Worm (Caenorhabditis elegans) whole organism, late embryonic: ENCODE data around the gene gsp-1.

ENCODE experiments used
- ceh-31 ChIP-seq: sonication (generic microtip); optimal IDR thresholded peaks from 2 replicates; lab custom pipeline; 2016; ENCODE audit warnings: missing genetic modification characterization, missing compliant biosample characterization
- pat-9 ChIP-seq: fragments of 200-800 bp; sonication (Bioruptor generic); optimal IDR thresholded peaks from 2 replicates; lab custom pipeline; 2018; ENCODE audit warnings: mild to moderate bottlenecking, missing genetic modification characterization, moderate library complexity, missing compliant biosample characterization
- unc-55 ChIP-seq: sonication (generic microtip); optimal IDR thresholded peaks from 2 replicates; lab custom pipeline; 2017; ENCODE audit warnings: missing biosample characterization, missing genetic modification reagents, missing genetic modification characterization

DNA sequence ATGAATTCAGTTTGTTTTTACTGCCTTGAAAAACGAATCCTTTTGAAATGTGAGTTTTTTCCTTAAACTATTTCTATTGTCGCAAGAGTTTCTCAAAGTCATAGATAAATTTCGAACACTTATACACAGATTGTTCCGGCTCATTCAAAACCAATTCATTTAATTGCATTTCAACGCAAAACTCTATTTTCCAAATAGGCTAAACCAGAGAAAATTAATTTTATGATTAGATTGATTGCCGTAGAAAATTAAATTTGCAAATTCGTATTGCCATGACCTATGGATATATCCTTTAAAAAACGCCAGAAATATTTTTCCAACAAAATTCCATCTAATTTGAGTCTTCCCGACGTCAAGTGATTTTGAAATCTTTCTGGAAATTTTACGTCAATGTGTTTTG is 6.2 kb upstream of the gsp-1 start:
- TF ChIP-seq unc-55 (GFP tag; lab: Kevin White, UChicago) (no peak), ceh-31 (tag; lab: Kevin White, UChicago) (no peak), pat-9 (tag; lab: Kevin White, UChicago) (no peak)
